Fruit fly (Drosophila melanogaster) whole organism, embryonic: ENCODE data around the gene Est-Q.

Source experiments
- Aef1 ChIP-seq: fragments of 200-800 bp; sonication (Bioruptor generic); IDR thresholded peaks from 3 replicates; pipeline ENCODE4 v1.3.6; 2022; ENCODE audit warnings: missing biosample characterization, missing genetic modification characterization
- Antp ChIP-seq: fragments of 200-800 bp; sonication (Bioruptor generic); optimal IDR thresholded peaks from 3 replicates; lab custom pipeline; 2016; ENCODE audit warnings: missing biosample characterization, missing genetic modification characterization
- Atf-2 ChIP-seq: fragments of 200-800 bp; sonication (Bioruptor generic); optimal IDR thresholded peaks from 2 replicates; lab custom pipeline; 2016; ENCODE audit warnings: missing biosample characterization, missing genetic modification characterization
- Atf3 ChIP-seq: fragments of 200-800 bp; sonication (Bioruptor generic); optimal IDR thresholded peaks from 3 replicates; lab custom pipeline; 2016; ENCODE audit warnings: missing biosample characterization, missing genetic modification characterization
- CG10462 ChIP-seq: fragments of 200-800 bp; sonication (Bioruptor generic); optimal IDR thresholded peaks from 2 replicates; lab custom pipeline; 2016; ENCODE audit warnings: missing biosample characterization, missing genetic modification characterization
- CG10979 ChIP-seq: fragments of 200-800 bp; sonication (Bioruptor generic); optimal IDR thresholded peaks from 2 replicates; lab custom pipeline; 2018; ENCODE audit warnings: missing biosample characterization, mild to moderate bottlenecking, missing genetic modification characterization, moderate library complexity
- CG11456 ChIP-seq: fragments of 200-800 bp; sonication (Bioruptor generic); IDR thresholded peaks from 3 replicates; pipeline ENCODE4 v1.3.6; 2022; ENCODE audit warnings: missing biosample characterization, missing genetic modification characterization
- CG12659 ChIP-seq: fragments of 200-800 bp; sonication (Bioruptor generic); optimal IDR thresholded peaks from 3 replicates; lab custom pipeline; 2017; ENCODE audit warnings: mild to moderate bottlenecking, missing biosample characterization, missing genetic modification reagents, missing genetic modification characterization
- CG13424 ChIP-seq: fragments of 200-800 bp; sonication (Bioruptor generic); optimal IDR thresholded peaks from 2 replicates; lab custom pipeline; 2019; ENCODE audit warnings: missing biosample characterization, mild to moderate bottlenecking, missing genetic modification characterization, moderate library complexity
- CG14441 ChIP-seq: fragments of 200-800 bp; sonication (Bioruptor generic); IDR thresholded peaks from 2 replicates; pipeline ENCODE4 v1.3.6; 2022; ENCODE audit warnings: missing biosample characterization, missing genetic modification characterization
- CG17912 ChIP-seq: fragments of 200-800 bp; sonication (Bioruptor generic); optimal IDR thresholded peaks from 2 replicates; lab custom pipeline; 2018; ENCODE audit warnings: missing biosample characterization, mild to moderate bottlenecking, missing genetic modification characterization
- CG1832 ChIP-seq: fragments of 200-800 bp; sonication (Bioruptor generic); optimal IDR thresholded peaks from 2 replicates; lab custom pipeline; 2017; ENCODE audit warnings: missing biosample characterization, mild to moderate bottlenecking, missing genetic modification characterization, inconsistent platforms
- CG2712 ChIP-seq: fragments of 200-800 bp; optimal IDR thresholded peaks from 3 replicates; lab custom pipeline; 2019; ENCODE audit warnings: missing biosample characterization, mild to moderate bottlenecking, missing genetic modification characterization, moderate library complexity
- CG30403 ChIP-seq: fragments of 200-800 bp; sonication (Bioruptor generic); optimal IDR thresholded peaks from 3 replicates; lab custom pipeline; 2016; ENCODE audit warnings: missing biosample characterization, missing genetic modification characterization
- CG31388 ChIP-seq: fragments of 200-800 bp; sonication (Bioruptor generic); optimal IDR thresholded peaks from 2 replicates; lab custom pipeline; 2016; ENCODE audit warnings: missing biosample characterization, missing genetic modification characterization
- CG3847 ChIP-seq: fragments of 200-800 bp; sonication (Bioruptor generic); IDR thresholded peaks from 2 replicates; pipeline ENCODE4 v1.3.6; 2022; ENCODE audit warnings: missing biosample characterization, missing genetic modification characterization
- CG42726 ChIP-seq: fragments of 200-800 bp; sonication (Bioruptor generic); IDR thresholded peaks from 2 replicates; pipeline ENCODE4 v1.3.6; 2022; ENCODE audit warnings: missing biosample characterization, missing genetic modification characterization; ENCODE audit not compliant: partially characterized antibody
- CG4854 ChIP-seq: fragments of 200-800 bp; sonication (Bioruptor generic); optimal IDR thresholded peaks from 2 replicates; lab custom pipeline; 2016; ENCODE audit warnings: missing biosample characterization, missing genetic modification characterization, inconsistent platforms
- CG9437 ChIP-seq: fragments of 200-800 bp; sonication (Bioruptor generic); optimal IDR thresholded peaks from 2 replicates; lab custom pipeline; 2018; ENCODE audit warnings: missing biosample characterization, mild to moderate bottlenecking, missing genetic modification characterization
- Dp ChIP-seq: fragments of 200-800 bp; sonication (Bioruptor generic); optimal IDR thresholded peaks from 2 replicates; lab custom pipeline; 2018; ENCODE audit warnings: missing biosample characterization, mild to moderate bottlenecking, missing genetic modification characterization, moderate library complexity
- Drgx ChIP-seq: fragments of 200-800 bp; sonication (Bioruptor generic); IDR thresholded peaks from 2 replicates; pipeline ENCODE4 v1.3.6; 2022; ENCODE audit warnings: missing biosample characterization, missing genetic modification characterization
- E2f1 ChIP-seq: fragments of 200-800 bp; sonication (Bioruptor generic); IDR thresholded peaks from 2 replicates; pipeline ENCODE4 v1.3.6; 2022; ENCODE audit warnings: missing biosample characterization, missing genetic modification characterization
- Elba2 ChIP-seq: fragments of 200-800 bp; sonication (Bioruptor generic); optimal IDR thresholded peaks from 3 replicates; lab custom pipeline; 2016; ENCODE audit warnings: missing biosample characterization, missing genetic modification characterization
- Fer3 ChIP-seq: fragments of 200-800 bp; sonication (Bioruptor generic); optimal IDR thresholded peaks from 2 replicates; lab custom pipeline; 2018; ENCODE audit warnings: missing biosample characterization, mild to moderate bottlenecking, missing genetic modification characterization, moderate library complexity
- HLHmδ ChIP-seq: fragments of 200-800 bp; sonication (Bioruptor generic); optimal IDR thresholded peaks from 2 replicates; lab custom pipeline; 2018; ENCODE audit warnings: missing biosample characterization, mild to moderate bottlenecking, missing genetic modification characterization, moderate library complexity
- Hr78 ChIP-seq, 2 experiments: fragments of 200-800 bp in 1 of 2; fragments of >200 bp in 1 of 2; sonication (Bioruptor generic) in 1 of 2; optimal IDR thresholded peaks; 2 replicates each; lab custom pipeline; 2017 to 2019; ENCODE audit warnings: missing biosample characterization in 2 of 2, missing genetic modification characterization in 2 of 2, mild to moderate bottlenecking in 1 of 2, moderate library complexity in 1 of 2
- MESR4 ChIP-seq: fragments of 200-800 bp; sonication (Bioruptor generic); optimal IDR thresholded peaks from 2 replicates; lab custom pipeline; 2018; ENCODE audit warnings: missing biosample characterization, mild to moderate bottlenecking, missing genetic modification characterization, moderate library complexity
- Med ChIP-seq: fragments of 200-800 bp; sonication (Bioruptor generic); peaks from one replicate; lab custom pipeline; 2016; ENCODE audit warnings: missing biosample characterization, missing genetic modification characterization, mild to moderate bottlenecking, inconsistent platforms, moderate library complexity
- PHDP ChIP-seq: fragments of 200-800 bp; sonication (Bioruptor generic); optimal IDR thresholded peaks from 3 replicates; lab custom pipeline; 2018; ENCODE audit warnings: missing biosample characterization, mild to moderate bottlenecking, missing genetic modification characterization, moderate library complexity
- Ptx1 ChIP-seq: fragments of 200-800 bp; sonication (Bioruptor generic); IDR thresholded peaks from 2 replicates; pipeline ENCODE4 v1.3.6; 2022; ENCODE audit warnings: missing biosample characterization, missing genetic modification characterization
- Rx ChIP-seq: fragments of 200-800 bp; sonication (Bioruptor generic); IDR thresholded peaks from 2 replicates; pipeline ENCODE4 v1.3.6; 2022; ENCODE audit warnings: missing biosample characterization, missing genetic modification characterization
- Spps ChIP-seq: fragments of 200-800 bp; sonication (Bioruptor generic); optimal IDR thresholded peaks from 2 replicates; lab custom pipeline; 2018; ENCODE audit warnings: missing biosample characterization, mild to moderate bottlenecking, missing genetic modification characterization
- Tbp ChIP-seq: fragments of >200 bp; optimal IDR thresholded peaks from 2 replicates; lab custom pipeline; 2018; ENCODE audit warnings: missing biosample characterization, missing genetic modification characterization
- disco-r ChIP-seq: fragments of 200-800 bp; sonication (Bioruptor generic); optimal IDR thresholded peaks from 2 replicates; lab custom pipeline; 2016; ENCODE audit warnings: missing biosample characterization, missing genetic modification characterization
- dpn ChIP-seq, 2 experiments: fragments of 200-800 bp; sonication (Bioruptor generic); optimal IDR thresholded peaks; 3 replicates each; lab custom pipeline; 2016; ENCODE audit warnings: missing biosample characterization in 2 of 2, missing genetic modification characterization in 2 of 2
- eyg ChIP-seq: fragments of 200-800 bp; sonication (Bioruptor generic); optimal IDR thresholded peaks from 3 replicates; lab custom pipeline; 2016; ENCODE audit warnings: missing biosample characterization, missing genetic modification characterization
- fd64A ChIP-seq: fragments of 200-800 bp; sonication (Bioruptor generic); optimal IDR thresholded peaks from 3 replicates; lab custom pipeline; 2018; ENCODE audit warnings: missing biosample characterization, mild to moderate bottlenecking, missing genetic modification characterization
- grau ChIP-seq: fragments of 200-800 bp; optimal IDR thresholded peaks from 3 replicates; lab custom pipeline; 2019; ENCODE audit warnings: missing biosample characterization, mild to moderate bottlenecking, missing genetic modification characterization, moderate library complexity
- gro ChIP-seq: fragments of 200-800 bp; sonication (Bioruptor generic); optimal IDR thresholded peaks from 2 replicates; lab custom pipeline; 2016; ENCODE audit warnings: missing biosample characterization, missing genetic modification characterization
- kah ChIP-seq: fragments of 200-800 bp; sonication (Bioruptor generic); optimal IDR thresholded peaks from 2 replicates; lab custom pipeline; 2018; ENCODE audit warnings: missing biosample characterization, mild to moderate bottlenecking, missing genetic modification characterization
- org-1 ChIP-seq: fragments of 200-800 bp; sonication (Bioruptor generic); optimal IDR thresholded peaks from 2 replicates; lab custom pipeline; 2017; ENCODE audit warnings: missing biosample characterization, missing genetic modification characterization
- pnt ChIP-seq: fragments of 200-800 bp; sonication (Bioruptor generic); optimal IDR thresholded peaks from 3 replicates; lab custom pipeline; 2016; ENCODE audit warnings: missing biosample characterization, missing genetic modification characterization
- slou ChIP-seq: fragments of 200-800 bp; sonication (Bioruptor generic); optimal IDR thresholded peaks from 3 replicates; lab custom pipeline; 2016; ENCODE audit warnings: missing biosample characterization, missing genetic modification characterization
- tin ChIP-seq: fragments of 200-800 bp; sonication (Bioruptor generic); optimal IDR thresholded peaks from 3 replicates; lab custom pipeline; 2016; ENCODE audit warnings: missing biosample characterization, missing genetic modification characterization
- unc-4 ChIP-seq: fragments of 200-800 bp; sonication (Bioruptor generic); IDR thresholded peaks from 2 replicates; pipeline ENCODE4 v1.3.6; 2022; ENCODE audit warnings: missing biosample characterization, missing genetic modification characterization; ENCODE audit not compliant: partially characterized antibody
- usp ChIP-seq: fragments of >200 bp; optimal IDR thresholded peaks from 2 replicates; lab custom pipeline; 2017; ENCODE audit warnings: missing biosample characterization, missing genetic modification characterization
- zfh1 ChIP-seq: fragments of 200-800 bp; sonication (Bioruptor generic); IDR thresholded peaks from 3 replicates; pipeline ENCODE4 v1.3.6; 2022; ENCODE audit warnings: missing biosample characterization, missing genetic modification characterization

Est-Q gene

DNA sequence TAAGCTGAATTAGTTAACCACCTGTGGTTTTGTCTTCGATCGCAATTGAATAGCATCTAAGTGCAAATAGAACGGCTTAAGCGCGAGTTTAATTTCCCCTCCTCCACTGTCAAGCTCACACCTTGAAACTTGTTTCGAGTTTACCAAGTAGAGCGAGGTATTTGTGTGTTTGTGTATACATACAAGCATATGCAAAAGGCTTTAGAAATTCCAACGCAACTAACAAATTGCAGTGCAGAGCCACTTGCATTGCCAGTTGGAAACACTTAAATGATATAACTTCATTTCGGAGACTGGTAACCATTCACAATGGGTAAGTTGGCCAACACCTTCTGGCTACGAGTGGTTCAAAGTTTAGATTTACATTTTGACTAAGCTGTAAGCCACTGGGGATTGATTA is 6.7 kb downstream of the Est-Q start (continued):
- no peak for TF ChIP-seq fd64A (GFP tag; lab: Kevin White, UChicago)
- TF ChIP-seq Elba2 (GFP tag; lab: Kevin White, UChicago) = peak; percentile 61
- peak; percentile 35 for TF ChIP-seq MESR4 (GFP tag; lab: Kevin White, UChicago)
- TF ChIP-seq CG2712 = peak; percentile 65
- no peak for TF ChIP-seq CG3847 (GFP tag; lab: Robert Waterston, UW)
- no peak for TF ChIP-seq HLHmδ (GFP tag; lab: Kevin White, UChicago)

DNA sequence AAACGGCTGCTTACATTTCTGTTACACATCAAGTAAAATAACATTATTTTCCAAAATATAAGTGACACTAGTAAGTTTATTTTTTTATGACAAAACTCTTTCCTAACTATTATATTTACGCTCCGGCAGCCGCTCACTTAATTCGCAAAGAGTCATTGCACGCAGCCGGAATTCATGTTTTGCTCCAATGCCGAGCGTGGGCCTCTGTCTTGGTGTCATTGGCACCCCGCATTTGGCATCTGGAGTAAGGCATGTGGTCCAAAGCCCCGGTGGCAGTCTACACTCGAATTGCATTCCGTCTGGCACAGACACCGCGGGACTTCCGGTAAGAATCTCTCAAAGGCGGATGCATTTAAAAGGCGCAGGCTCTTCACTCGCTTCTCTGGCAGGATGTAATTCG is 7.4 kb downstream of the Est-Q start:
- TF ChIP-seq Med (peak; percentile 67), Atf3 (GFP tag; lab: Kevin White, UChicago) (no peak)

DNA sequence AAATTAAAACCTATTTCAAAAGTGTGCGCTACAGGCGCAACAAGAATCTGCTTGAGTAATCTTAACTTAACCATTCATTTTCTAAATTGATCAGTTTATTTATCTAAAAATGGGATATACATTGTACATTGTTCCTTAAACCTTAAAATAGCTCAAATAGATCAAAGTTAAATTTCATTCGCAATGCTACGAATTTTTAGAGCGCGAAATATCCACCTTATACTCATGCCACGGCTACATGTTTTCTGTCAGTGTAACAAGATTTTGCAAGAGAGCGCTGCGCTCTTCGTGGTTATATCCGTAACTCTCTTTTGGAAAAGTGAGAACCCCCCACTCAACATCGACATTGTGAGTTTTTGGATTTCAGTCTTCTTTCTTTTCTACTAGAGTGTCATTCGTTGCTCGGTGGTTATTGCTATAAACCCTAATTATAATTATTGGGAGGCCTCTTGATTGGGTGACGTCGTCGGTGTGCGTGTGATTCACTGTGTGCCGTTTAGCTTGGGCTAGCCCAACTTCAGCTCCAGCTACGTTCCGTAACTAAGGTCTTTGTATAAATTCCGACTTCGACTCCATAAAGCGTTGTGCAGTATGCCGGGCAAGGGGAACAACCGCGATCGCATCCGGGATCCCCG is 8.4 kb downstream of the Est-Q start:
- TF ChIP-seq eyg (no peak), pnt (GFP tag; lab: Kevin White, UChicago) (peak; percentile 11), zfh1 (GFP tag; lab: Robert Waterston, UW) (0 out of 3 replicates have a peak, but pooled peaks have one; percentile 34), PHDP (tag; lab: Kevin White, UChicago) (peak; percentile 67), CG14441 (GFP tag; lab: Robert Waterston, UW) (no peak), disco-r (GFP tag; lab: Kevin White, UChicago) (no peak), Tbp (GFP tag; lab: Kevin White, UChicago) (no peak), CG9437 (peak; percentile 19), CG30403 (GFP tag; lab: Kevin White, UChicago) (peak; percentile 55), CG11456 (GFP tag; lab: Robert Waterston, UW) (0 out of 3 replicates have a peak, but pooled peaks have one; percentile 7), gro (GFP tag; lab: Kevin White, UChicago) (peak; percentile 39), usp (GFP tag; lab: Kevin White, UChicago) (no peak), CG31388 (GFP tag; lab: Kevin White, UChicago) (no peak), E2f1 (GFP tag; lab: Robert Waterston, UW) (no peak), Aef1 (no peak), Dp (GFP tag; lab: Kevin White, UChicago) (no peak), CG17912 (GFP tag; lab: Kevin White, UChicago) (no peak), Ptx1 (GFP tag; lab: Robert Waterston, UW) (peak; percentile 28; the same call in 1 of the 2 replicates), org-1 (GFP tag; lab: Kevin White, UChicago) (no peak), slou (GFP tag; lab: Kevin White, UChicago) (no peak), kah (no peak), tin (peak; percentile 50), Rx (GFP tag; lab: Robert Waterston, UW) (0 out of 2 replicates have a peak, but pooled peaks have one; percentile 27), CG42726 (GFP tag; lab: Robert Waterston, UW) (no peak), CG10979 (tag; lab: Kevin White, UChicago) (peak; percentile 41), unc-4 (no peak), dpn (GFP tag; optimal IDR thresholded peaks at IDR 0.05; lab: Kevin White, UChicago) (peak; percentile 29), Drgx (GFP tag; lab: Robert Waterston, UW) (peak; percentile 36; the same call in 1 of the 2 replicates), CG1832 (GFP tag; lab: Kevin White, UChicago) (no peak), CG10462 (GFP tag; lab: Kevin White, UChicago) (peak; percentile 21), Fer3 (tag; lab: Kevin White, UChicago) (peak; percentile 9), CG12659 (GFP tag; lab: Kevin White, UChicago) (peak; percentile 31), Antp (GFP tag; lab: Kevin White, UChicago) (peak; percentile 40), CG4854 (GFP tag; lab: Kevin White, UChicago) (peak; percentile 5), grau (tag; lab: Kevin White, UChicago) (peak; percentile 41), Hr78 (GFP tag; optimal IDR thresholded peaks at IDR 0.05; lab: Kevin White, UChicago) (peak in 1 of 2 experiments; percentile 57), Spps (tag; lab: Kevin White, UChicago) (no peak), Atf-2 (peak; percentile 5), CG13424 (tag; lab: Kevin White, UChicago) (peak; percentile 33)
